Worm (Caenorhabditis elegans) whole organism, L4 larva: ENCODE measurements around the gene F09A5.3.

Experiments
- Y48G9A.11 ChIP-seq: fragments of 200-800 bp; sonication (Bioruptor generic); IDR thresholded peaks from 2 replicates; pipeline ENCODE4 v1.3.6; 2022; ENCODE audit warnings: missing genetic modification reagents, missing genetic modification characterization, missing compliant biosample characterization
- Y5F2A.4 ChIP-seq: fragments of 200-800 bp; sonication (Bioruptor generic); optimal IDR thresholded peaks from 2 replicates; lab custom pipeline; 2018; ENCODE audit warnings: mild to moderate bottlenecking, missing genetic modification characterization, missing compliant biosample characterization
- aly-2 ChIP-seq: sonication (generic microtip); optimal IDR thresholded peaks from 2 replicates; lab custom pipeline; 2018; ENCODE audit warnings: missing biosample characterization, missing genetic modification characterization
- ceh-62 ChIP-seq: sonication (generic microtip); optimal IDR thresholded peaks from 2 replicates; lab custom pipeline; 2017; ENCODE audit warnings: missing biosample characterization, missing genetic modification characterization
- fos-1 ChIP-seq: fragments of 150-350 bp; optimal IDR thresholded peaks from 2 replicates; lab custom pipeline; 2014; ENCODE audit warnings: missing biosample characterization, missing genetic modification characterization
- madf-5 ChIP-seq, 2 experiments: fragments of 200-800 bp; sonication (Bioruptor generic); IDR thresholded peaks; 2 replicates each; pipeline ENCODE4 v1.3.6; 2022; ENCODE audit warnings: missing compliant biosample characterization in 2 of 2, missing genetic modification characterization in 2 of 2
- mep-1 ChIP-seq: fragments of 150-350 bp; sonication (generic microtip); optimal IDR thresholded peaks from 3 replicates; lab custom pipeline; 2014; ENCODE audit warnings: missing biosample characterization, missing genetic modification characterization
- pqm-1 ChIP-seq: sonication (generic microtip); optimal IDR thresholded peaks from 2 replicates; lab custom pipeline; 2017; ENCODE audit warnings: missing biosample characterization, missing genetic modification characterization
- snpc-4 ChIP-seq: fragments of 150-350 bp; optimal IDR thresholded peaks from 2 replicates; lab custom pipeline; 2014; ENCODE audit warnings: missing biosample characterization, missing genetic modification characterization

DNA sequence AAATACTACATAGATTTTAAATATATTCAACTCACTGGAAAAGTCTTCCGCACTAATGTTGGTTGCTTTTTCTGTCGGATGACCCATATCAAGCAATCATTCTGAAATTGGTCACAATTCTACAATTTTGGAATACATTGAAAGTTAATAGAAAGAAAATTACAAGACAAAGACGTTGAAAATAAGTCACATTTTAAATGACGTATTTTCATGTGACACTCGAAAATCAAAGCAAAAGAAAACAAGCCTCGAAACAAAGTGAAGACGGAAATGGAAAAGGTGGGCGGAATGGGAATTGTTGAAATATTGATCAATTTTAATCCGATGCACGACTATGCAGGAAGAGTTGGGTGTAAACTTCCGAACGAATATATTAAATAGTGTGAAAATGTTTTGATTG, 28.6 kb downstream of the F09A5.3 start, which contains the start of gene mob-2:
- no peak for TF ChIP-seq mep-1 (tag; lab: Kevin White, UChicago)
- no peak for TF ChIP-seq madf-5 (GFP tag; IDR thresholded peaks at IDR 0.05; lab: Robert Waterston, UW)
- no peak for TF ChIP-seq Y48G9A.11
- no peak for TF ChIP-seq pqm-1 (tag; lab: Kevin White, UChicago)
- TF ChIP-seq Y5F2A.4 = no peak
- no peak for TF ChIP-seq fos-1 (tag; lab: Kevin White, UChicago)
- no peak for TF ChIP-seq snpc-4
- no peak for TF ChIP-seq aly-2 (tag; lab: Kevin White, UChicago)
- TF ChIP-seq ceh-62 (tag; lab: Kevin White, UChicago) = no peak
